Fruit fly (Drosophila melanogaster) whole organism, embryonic: ENCODE data around the gene CG33298.

Source experiments
- Antp ChIP-seq: fragments of 200-800 bp; sonication (Bioruptor generic); optimal IDR thresholded peaks from 3 replicates; lab custom pipeline; 2016; ENCODE audit warnings: missing biosample characterization, missing genetic modification characterization
- Atf3 ChIP-seq: fragments of 200-800 bp; sonication (Bioruptor generic); optimal IDR thresholded peaks from 3 replicates; lab custom pipeline; 2016; ENCODE audit warnings: missing biosample characterization, missing genetic modification characterization
- Bgb ChIP-seq: fragments of 200-800 bp; sonication (Bioruptor generic); IDR thresholded peaks from 2 replicates; pipeline ENCODE4 v1.3.6; 2022; ENCODE audit warnings: missing biosample characterization, missing genetic modification characterization; ENCODE audit not compliant: partially characterized antibody
- CG10543 ChIP-seq: fragments of 200-800 bp; sonication (Bioruptor generic); optimal IDR thresholded peaks from 3 replicates; lab custom pipeline; 2017; ENCODE audit warnings: missing biosample characterization, mild to moderate bottlenecking, missing genetic modification characterization, moderate library complexity
- CG10959 ChIP-seq: fragments of 200-800 bp; sonication (Bioruptor generic); IDR thresholded peaks from 2 replicates; pipeline ENCODE4 v1.3.6; 2022; ENCODE audit warnings: missing biosample characterization, missing genetic modification characterization
- CG11504 ChIP-seq: fragments of 200-800 bp; sonication (Bioruptor generic); optimal IDR thresholded peaks from 3 replicates; lab custom pipeline; 2019; ENCODE audit warnings: missing biosample characterization, mild to moderate bottlenecking, missing genetic modification characterization, moderate library complexity
- CG12236 ChIP-seq: fragments of 200-800 bp; sonication (Bioruptor generic); optimal IDR thresholded peaks from 2 replicates; lab custom pipeline; 2016; ENCODE audit warnings: missing biosample characterization, missing genetic modification characterization
- CG13123 ChIP-seq: fragments of 200-800 bp; sonication (Bioruptor generic); optimal IDR thresholded peaks from 2 replicates; lab custom pipeline; 2016; ENCODE audit warnings: missing biosample characterization, missing genetic modification characterization
- CG15514 ChIP-seq: fragments of 200-800 bp; sonication (Bioruptor generic); optimal IDR thresholded peaks from 3 replicates; lab custom pipeline; 2017; ENCODE audit warnings: missing biosample characterization, missing genetic modification characterization, mild to moderate bottlenecking, moderate library complexity, missing genetic modification reagents
- CG17568 ChIP-seq: fragments of 200-800 bp; sonication (Bioruptor generic); optimal IDR thresholded peaks from 2 replicates; lab custom pipeline; 2018; ENCODE audit warnings: missing biosample characterization, mild to moderate bottlenecking, missing genetic modification characterization, moderate library complexity
- CG18476 ChIP-seq: fragments of 200-800 bp; sonication (Bioruptor generic); optimal IDR thresholded peaks from 2 replicates; lab custom pipeline; 2016; ENCODE audit warnings: missing biosample characterization, mild to moderate bottlenecking, missing genetic modification characterization
- CG2129 ChIP-seq: fragments of 200-800 bp; sonication (Bioruptor generic); IDR thresholded peaks from 2 replicates; pipeline ENCODE4 v1.3.6; 2022; ENCODE audit warnings: missing biosample characterization, missing genetic modification characterization; ENCODE audit not compliant: partially characterized antibody
- CG3407 ChIP-seq: fragments of 200-800 bp; sonication (Bioruptor generic); optimal IDR thresholded peaks from 2 replicates; lab custom pipeline; 2018; ENCODE audit warnings: missing biosample characterization, mild to moderate bottlenecking, missing genetic modification characterization
- CG34422 ChIP-seq: fragments of 200-800 bp; sonication (Bioruptor generic); IDR thresholded peaks from 3 replicates; pipeline ENCODE4 v1.3.6; 2022; ENCODE audit warnings: missing biosample characterization, missing genetic modification characterization
- CG5180 ChIP-seq: fragments of 200-800 bp; sonication (Bioruptor generic); optimal IDR thresholded peaks from 3 replicates; lab custom pipeline; 2017; ENCODE audit warnings: missing biosample characterization, missing genetic modification characterization, mild to moderate bottlenecking, moderate library complexity, missing genetic modification reagents
- CG5245 ChIP-seq: fragments of 200-800 bp; sonication (Bioruptor generic); optimal IDR thresholded peaks from 3 replicates; lab custom pipeline; 2016; ENCODE audit warnings: missing biosample characterization, missing genetic modification characterization
- CG7556 ChIP-seq: fragments of 200-800 bp; sonication (Bioruptor generic); optimal IDR thresholded peaks from 2 replicates; lab custom pipeline; 2017; ENCODE audit warnings: missing biosample characterization, mild to moderate bottlenecking, missing genetic modification characterization
- CG8290 ChIP-seq, 3 experiments: fragments of 200-800 bp; sonication (Bioruptor generic); optimal IDR thresholded peaks; 2 replicates each; lab custom pipeline; 2016 to 2019; ENCODE audit warnings: missing biosample characterization in 3 of 3, missing genetic modification characterization in 3 of 3, mild to moderate bottlenecking in 2 of 3, moderate library complexity in 1 of 3
- Eip74EF ChIP-seq, 2 experiments: fragments of 200-800 bp in 1 of 2; fragments of >200 bp in 1 of 2; sonication (Bioruptor generic) in 1 of 2; optimal IDR thresholded peaks; 2 replicates each; lab custom pipeline; 2017 to 2019; ENCODE audit warnings: missing biosample characterization in 2 of 2, missing genetic modification characterization in 2 of 2, mild to moderate bottlenecking in 1 of 2, moderate library complexity in 1 of 2
- Elba2 ChIP-seq: fragments of 200-800 bp; sonication (Bioruptor generic); optimal IDR thresholded peaks from 3 replicates; lab custom pipeline; 2016; ENCODE audit warnings: missing biosample characterization, missing genetic modification characterization
- Fer1 ChIP-seq: fragments of 200-800 bp; sonication (Bioruptor generic); optimal IDR thresholded peaks from 2 replicates; lab custom pipeline; 2017; ENCODE audit warnings: missing biosample characterization, mild to moderate bottlenecking, missing genetic modification characterization
- Hmr ChIP-seq: fragments of 200-800 bp; sonication (Bioruptor generic); optimal IDR thresholded peaks from 3 replicates; lab custom pipeline; 2017; ENCODE audit warnings: mild to moderate bottlenecking, missing biosample characterization, missing genetic modification reagents, missing genetic modification characterization
- NC2α ChIP-seq: fragments of 200-800 bp; sonication (Bioruptor generic); optimal IDR thresholded peaks from 2 replicates; lab custom pipeline; 2016; ENCODE audit warnings: missing biosample characterization, missing genetic modification characterization
- Opbp ChIP-seq: fragments of 200-800 bp; sonication (Bioruptor generic); IDR thresholded peaks from 3 replicates; pipeline ENCODE4 v1.3.6; 2022; ENCODE audit warnings: missing biosample characterization, missing genetic modification characterization; ENCODE audit not compliant: partially characterized antibody
- Ptx1 ChIP-seq: fragments of 200-800 bp; sonication (Bioruptor generic); IDR thresholded peaks from 2 replicates; pipeline ENCODE4 v1.3.6; 2022; ENCODE audit warnings: missing biosample characterization, missing genetic modification characterization
- Spps ChIP-seq: fragments of 200-800 bp; sonication (Bioruptor generic); optimal IDR thresholded peaks from 2 replicates; lab custom pipeline; 2018; ENCODE audit warnings: missing biosample characterization, mild to moderate bottlenecking, missing genetic modification characterization
- cad ChIP-seq: fragments of >200 bp; optimal IDR thresholded peaks from 2 replicates; lab custom pipeline; 2017; ENCODE audit warnings: missing biosample characterization, missing genetic modification characterization
- crp ChIP-seq, 2 experiments: fragments of 200-800 bp; sonication (Bioruptor generic); optimal IDR thresholded peaks; 2 replicates in 1 of 2; 3 replicates in 1 of 2; lab custom pipeline; 2017; ENCODE audit warnings: missing biosample characterization in 2 of 2, missing genetic modification characterization in 2 of 2, mild to moderate bottlenecking in 1 of 2, moderate library complexity in 1 of 2
- fu2 ChIP-seq: fragments of 200-800 bp; sonication (Bioruptor generic); optimal IDR thresholded peaks from 2 replicates; lab custom pipeline; 2016; ENCODE audit warnings: missing biosample characterization, missing genetic modification characterization
- insv ChIP-seq, 2 experiments: fragments of 200-800 bp; sonication (Bioruptor generic); optimal IDR thresholded peaks; 3 replicates each; lab custom pipeline; 2016 to 2018; ENCODE audit warnings: missing biosample characterization in 2 of 2, missing genetic modification characterization in 2 of 2
- jigr1 ChIP-seq: fragments of 200-800 bp; sonication (Bioruptor generic); IDR thresholded peaks from 3 replicates; pipeline ENCODE4 v1.3.6; 2022; ENCODE audit warnings: missing biosample characterization, missing genetic modification characterization
- lbe ChIP-seq: fragments of 200-800 bp; sonication (Bioruptor generic); optimal IDR thresholded peaks from 2 replicates; lab custom pipeline; 2016; ENCODE audit warnings: missing biosample characterization, mild to moderate bottlenecking, missing genetic modification characterization
- lov ChIP-seq, 2 experiments: fragments of 200-800 bp in 1 of 2; fragments of >200 bp in 1 of 2; sonication (Bioruptor generic) in 1 of 2; IDR thresholded peaks in 1 of 2; optimal IDR thresholded peaks in 1 of 2; 2 replicates in 1 of 2; 3 replicates in 1 of 2; pipeline versions ENCODE4 v1.3.6 to Lab custom; 2017 to 2022; ENCODE audit warnings: missing biosample characterization in 1 of 2, missing genetic modification characterization in 1 of 2
- onecut ChIP-seq: fragments of 200-800 bp; sonication (Bioruptor generic); IDR thresholded peaks from 2 replicates; pipeline ENCODE4 v1.3.6; 2022; ENCODE audit warnings: missing biosample characterization, missing genetic modification characterization
- org-1 ChIP-seq: fragments of 200-800 bp; sonication (Bioruptor generic); optimal IDR thresholded peaks from 2 replicates; lab custom pipeline; 2017; ENCODE audit warnings: missing biosample characterization, missing genetic modification characterization
- pfk ChIP-seq: fragments of 200-800 bp; sonication (Bioruptor generic); optimal IDR thresholded peaks from 2 replicates; lab custom pipeline; 2018; ENCODE audit warnings: missing biosample characterization, mild to moderate bottlenecking, missing genetic modification characterization, moderate library complexity
- ranshi ChIP-seq: fragments of 200-800 bp; sonication (Bioruptor generic); IDR thresholded peaks from 2 replicates; pipeline ENCODE4 v1.3.6; 2022; ENCODE audit warnings: missing biosample characterization, missing genetic modification characterization
- sd ChIP-seq: fragments of 200-800 bp; sonication (Bioruptor generic); optimal IDR thresholded peaks from 3 replicates; lab custom pipeline; 2018; ENCODE audit warnings: missing biosample characterization, mild to moderate bottlenecking, missing genetic modification characterization, moderate library complexity
- sens ChIP-seq: fragments of 200-800 bp; sonication (Bioruptor generic); peaks from one replicate; lab custom pipeline; 2016; ENCODE audit warnings: missing biosample characterization, missing genetic modification characterization
- slbo ChIP-seq: fragments of 200-800 bp; sonication (Bioruptor generic); IDR thresholded peaks from 2 replicates; pipeline ENCODE4 v1.3.6; 2022; ENCODE audit warnings: missing biosample characterization, missing genetic modification characterization
- tup ChIP-seq: fragments of 200-800 bp; sonication (Bioruptor generic); optimal IDR thresholded peaks from 2 replicates; lab custom pipeline; 2016; ENCODE audit warnings: missing biosample characterization, mild to moderate bottlenecking, missing genetic modification characterization, moderate library complexity

Gene CG33298

DNA sequence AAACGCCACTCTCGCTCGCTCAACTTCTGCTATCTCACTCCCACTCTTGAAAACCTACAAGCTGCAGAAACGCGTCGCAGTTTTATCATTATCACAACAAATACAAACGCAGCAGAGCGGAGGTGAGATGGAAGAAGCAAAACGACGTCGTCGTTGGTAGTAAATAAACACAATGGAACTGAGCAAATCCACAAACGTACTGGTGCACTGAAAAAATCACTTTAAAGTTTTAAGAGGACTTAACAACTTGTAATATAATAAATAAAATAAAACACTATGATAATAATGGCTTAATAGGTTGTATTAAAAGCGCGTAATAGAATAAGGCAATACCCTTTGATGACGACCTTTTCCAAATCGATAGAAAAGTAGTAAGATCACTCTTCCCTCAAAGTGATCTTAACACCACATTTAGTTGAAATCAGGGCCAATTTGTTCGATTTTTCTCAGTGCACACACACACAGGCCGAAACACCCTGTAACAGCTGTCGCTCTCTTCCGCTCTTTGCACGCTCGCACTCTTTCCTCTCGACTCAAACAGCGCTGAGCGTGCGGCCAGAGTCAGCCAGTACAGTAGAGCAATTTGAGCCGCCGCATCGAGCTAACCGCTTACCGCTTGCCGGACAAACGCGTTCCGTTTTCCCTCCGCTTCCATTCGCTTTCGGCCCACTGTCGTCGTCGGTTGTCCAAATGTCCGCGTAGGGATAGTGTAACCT is 45.9 kb upstream of the CG33298 start (continued):
- TF ChIP-seq CG2129 = no peak
- peak; percentile 97 for TF ChIP-seq CG7556
- TF ChIP-seq CG5180 = peak; percentile 88
- peak; percentile 85 for TF ChIP-seq CG3407 (GFP tag; lab: Kevin White, UChicago)
- TF ChIP-seq pfk (GFP tag; lab: Kevin White, UChicago) = no peak
- TF ChIP-seq lbe = peak; percentile 93
- peak; percentile 66 for TF ChIP-seq tup (GFP tag; lab: Kevin White, UChicago)
- peak; percentile 29 for TF ChIP-seq fu2 (GFP tag; lab: Kevin White, UChicago)
- peak; percentile 97 for TF ChIP-seq Ptx1 (GFP tag; lab: Robert Waterston, UW)
- peak; percentile 95 for TF ChIP-seq slbo (GFP tag; lab: Robert Waterston, UW)
- TF ChIP-seq CG12236 = peak; percentile 72
- peak; percentile 63 for TF ChIP-seq Bgb (GFP tag; lab: Robert Waterston, UW)
- TF ChIP-seq CG13123 (GFP tag; lab: Kevin White, UChicago) = peak; percentile 86
- TF ChIP-seq CG18476 = peak; percentile 83
- peak; percentile 97 for TF ChIP-seq CG10543 (GFP tag; lab: Kevin White, UChicago)
- peak; percentile 88 for TF ChIP-seq CG11504
- TF ChIP-seq CG5245 (GFP tag; lab: Kevin White, UChicago) = peak; percentile 85
- peak; percentile 74 for TF ChIP-seq CG15514 (GFP tag; lab: Kevin White, UChicago)
- TF ChIP-seq sd (tag; lab: Kevin White, UChicago) = peak; percentile 79
- TF ChIP-seq CG10959 (GFP tag; lab: Robert Waterston, UW) = peak; percentile 89
- peak; percentile 92 for TF ChIP-seq Spps (tag; lab: Kevin White, UChicago)
- peak; percentile 59 for TF ChIP-seq NC2α (GFP tag; lab: Kevin White, UChicago)
- TF ChIP-seq Eip74EF (GFP tag; optimal IDR thresholded peaks at IDR 0.05; lab: Kevin White, UChicago) = peak in 1 of 2 experiments; percentile 92
- peak; percentile 97 for TF ChIP-seq jigr1 (GFP tag; lab: Robert Waterston, UW)
- TF ChIP-seq Opbp (GFP tag; lab: Robert Waterston, UW) = peak; percentile 74
- peak; percentile 82 for TF ChIP-seq Antp
- peak; percentile 95 for TF ChIP-seq CG34422 (GFP tag; lab: Robert Waterston, UW)
- peak; percentile 96 for TF ChIP-seq Fer1
- peak; percentile 86 for TF ChIP-seq CG17568 (GFP tag; lab: Kevin White, UChicago)
- TF ChIP-seq org-1 (GFP tag; lab: Kevin White, UChicago) = peak; percentile 94

DNA sequence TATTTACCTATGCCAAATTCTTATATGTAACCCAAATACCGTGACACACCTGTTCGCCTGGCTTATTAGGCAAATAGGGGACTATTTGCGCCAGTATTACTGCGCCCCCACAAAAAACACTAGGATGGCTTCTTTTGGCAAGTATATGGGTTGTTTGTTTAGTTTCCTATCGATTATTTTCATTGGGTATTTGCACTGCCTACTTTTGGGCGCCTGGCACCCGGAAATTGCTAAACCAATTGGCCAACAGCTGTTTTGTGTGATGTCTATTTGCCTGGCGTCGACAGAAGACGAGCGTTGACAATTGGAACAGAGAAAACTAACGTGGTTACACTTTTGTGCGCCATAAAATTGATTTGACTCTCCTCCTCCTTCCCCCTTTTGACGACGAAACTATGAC is 42.3 kb upstream of the CG33298 start:
- TF ChIP-seq sens (GFP tag; lab: Kevin White, UChicago) (peak; percentile 76), cad (peak; percentile 10), crp (GFP tag; optimal IDR thresholded peaks at IDR 0.05; lab: Kevin White, UChicago) (peak in 1 of 2 experiments; percentile 28), slbo (GFP tag; lab: Robert Waterston, UW) (no peak), onecut (GFP tag; lab: Robert Waterston, UW) (peak; percentile 53), Elba2 (GFP tag; lab: Kevin White, UChicago) (peak; percentile 100), CG8290 (GFP tag; optimal IDR thresholded peaks at IDR 0.05; lab: Kevin White, UChicago) (no peak), CG8290 (tag; optimal IDR thresholded peaks at IDR 0.05; lab: Kevin White, UChicago) (peak; percentile 55 to 58), insv (GFP tag; optimal IDR thresholded peaks at IDR 0.05; lab: Kevin White, UChicago) (peak in 1 of 2 experiments; percentile 37), ranshi (GFP tag; lab: Robert Waterston, UW) (0 out of 2 replicates have a peak, but pooled peaks have one; percentile 13), Atf3 (GFP tag; lab: Kevin White, UChicago) (no peak), lov (optimal IDR thresholded peaks at IDR 0.05; lab: Kevin White, UChicago) (no peak), lov (GFP tag; IDR thresholded peaks at IDR 0.05; lab: Robert Waterston, UW) (no peak), Hmr (GFP tag; lab: Kevin White, UChicago) (peak; percentile 15)
- TF ChIP-seq, all 482 proteins: peak for 9
